Fruit fly (Drosophila melanogaster) whole organism, prepupa: ENCODE measurements around the gene CG43181.

Source experiments
- Blimp-1 ChIP-seq: fragments of 200-800 bp; sonication (Bioruptor generic); optimal IDR thresholded peaks from 3 replicates; lab custom pipeline; 2017; ENCODE audit warnings: missing biosample characterization, missing genetic modification characterization, mild to moderate bottlenecking, moderate library complexity, missing genetic modification reagents
- CG10669 ChIP-seq: fragments of 200-800 bp; sonication (Bioruptor generic); optimal IDR thresholded peaks from 3 replicates; lab custom pipeline; 2018; ENCODE audit warnings: missing biosample characterization, mild to moderate bottlenecking, missing genetic modification characterization, moderate library complexity
- CG11762 ChIP-seq: fragments of 200-800 bp; sonication (Bioruptor generic); optimal IDR thresholded peaks from 3 replicates; lab custom pipeline; 2016; ENCODE audit warnings: missing biosample characterization, missing genetic modification characterization; ENCODE audit not compliant: insufficient read depth
- CG11902 ChIP-seq: fragments of 200-800 bp; sonication (Bioruptor generic); optimal IDR thresholded peaks from 3 replicates; lab custom pipeline; 2016; ENCODE audit warnings: missing biosample characterization, missing genetic modification characterization
- CG15336 ChIP-seq: fragments of 200-800 bp; sonication (Bioruptor generic); IDR thresholded peaks from 2 replicates; pipeline ENCODE4 v1.3.6; 2022; ENCODE audit warnings: missing biosample characterization, missing genetic modification characterization
- CG1621 ChIP-seq: fragments of 200-800 bp; sonication (Bioruptor generic); optimal IDR thresholded peaks from 3 replicates; lab custom pipeline; 2018; ENCODE audit warnings: missing biosample characterization, mild to moderate bottlenecking, missing genetic modification characterization
- CG16779 ChIP-seq: fragments of 200-800 bp; sonication (Bioruptor generic); optimal IDR thresholded peaks from 3 replicates; lab custom pipeline; 2017; ENCODE audit warnings: missing biosample characterization, mild to moderate bottlenecking, missing genetic modification characterization
- CG3032 ChIP-seq: fragments of 200-800 bp; optimal IDR thresholded peaks from 2 replicates; lab custom pipeline; 2019; ENCODE audit warnings: missing biosample characterization, mild to moderate bottlenecking, missing genetic modification characterization, moderate library complexity
- CG31627 ChIP-seq: fragments of 200-800 bp; sonication (Bioruptor generic); optimal IDR thresholded peaks from 3 replicates; lab custom pipeline; 2016; ENCODE audit warnings: missing biosample characterization, missing genetic modification characterization
- CG32006 ChIP-seq: fragments of 200-800 bp; sonication (Bioruptor generic); optimal IDR thresholded peaks from 3 replicates; lab custom pipeline; 2017; ENCODE audit warnings: missing biosample characterization, mild to moderate bottlenecking, missing genetic modification characterization
- CG34406 ChIP-seq: fragments of 200-800 bp; sonication (Bioruptor generic); optimal IDR thresholded peaks from 3 replicates; lab custom pipeline; 2016; ENCODE audit warnings: missing biosample characterization, missing genetic modification characterization
- CG3919 ChIP-seq: fragments of 200-800 bp; sonication (Bioruptor generic); optimal IDR thresholded peaks from 3 replicates; lab custom pipeline; 2016; ENCODE audit warnings: missing biosample characterization, missing genetic modification characterization
- CG4318 ChIP-seq: fragments of 200-800 bp; sonication (Bioruptor generic); optimal IDR thresholded peaks from 3 replicates; lab custom pipeline; 2017; ENCODE audit warnings: missing biosample characterization, mild to moderate bottlenecking, missing genetic modification characterization
- CG6276 ChIP-seq: fragments of 200-800 bp; sonication (Bioruptor generic); optimal IDR thresholded peaks from 2 replicates; lab custom pipeline; 2017; ENCODE audit warnings: missing biosample characterization, mild to moderate bottlenecking, missing genetic modification characterization
- CG6792 ChIP-seq: fragments of 200-800 bp; sonication (Bioruptor generic); optimal IDR thresholded peaks from 3 replicates; lab custom pipeline; 2016; ENCODE audit warnings: missing biosample characterization, missing genetic modification characterization
- CG6808 ChIP-seq: fragments of 200-800 bp; sonication (Bioruptor generic); optimal IDR thresholded peaks from 3 replicates; lab custom pipeline; 2017; ENCODE audit warnings: missing biosample characterization, missing genetic modification characterization, mild to moderate bottlenecking, moderate library complexity, missing genetic modification reagents
- CG7368 ChIP-seq: fragments of 200-800 bp; sonication (Bioruptor generic); optimal IDR thresholded peaks from 3 replicates; lab custom pipeline; 2016; ENCODE audit warnings: missing biosample characterization, missing genetic modification characterization
- CG8119 ChIP-seq: fragments of 200-800 bp; sonication (Bioruptor generic); IDR thresholded peaks from 3 replicates; pipeline ENCODE4 v1.3.6; 2022; ENCODE audit warnings: missing biosample characterization, missing genetic modification characterization
- CG8319 ChIP-seq: fragments of 200-800 bp; sonication (Bioruptor generic); optimal IDR thresholded peaks from 3 replicates; lab custom pipeline; 2016; ENCODE audit warnings: missing biosample characterization, missing genetic modification characterization
- CG8632 ChIP-seq: fragments of 200-800 bp; sonication (Bioruptor generic); optimal IDR thresholded peaks from 3 replicates; lab custom pipeline; 2016; ENCODE audit warnings: missing biosample characterization, missing genetic modification characterization
- Eip75B ChIP-seq: fragments of 200-800 bp; sonication (Bioruptor generic); optimal IDR thresholded peaks from 3 replicates; lab custom pipeline; 2016; ENCODE audit warnings: missing biosample characterization, missing genetic modification characterization
- Eip78C ChIP-seq: fragments of 200-800 bp; sonication (Bioruptor generic); peaks from one replicate; lab custom pipeline; 2016; ENCODE audit warnings: missing biosample characterization, missing genetic modification characterization
- Eip93F ChIP-seq: fragments of 200-800 bp; sonication (Bioruptor generic); optimal IDR thresholded peaks from 2 replicates; lab custom pipeline; 2016; ENCODE audit warnings: missing biosample characterization, mild to moderate bottlenecking, missing genetic modification characterization
- Ets21C ChIP-seq: fragments of 200-800 bp; sonication (Bioruptor generic); optimal IDR thresholded peaks from 3 replicates; lab custom pipeline; 2016; ENCODE audit warnings: missing biosample characterization, missing genetic modification characterization
- Ets96B ChIP-seq: fragments of 200-800 bp; optimal IDR thresholded peaks from 2 replicates; lab custom pipeline; 2019; ENCODE audit warnings: missing biosample characterization, mild to moderate bottlenecking, missing genetic modification characterization, moderate library complexity
- Hr38 ChIP-seq: sonication (Bioruptor generic); optimal IDR thresholded peaks from 2 replicates; lab custom pipeline; 2016; ENCODE audit warnings: missing biosample characterization, missing genetic modification characterization
- Hr39 ChIP-seq: fragments of 200-800 bp; sonication (Bioruptor generic); optimal IDR thresholded peaks from 2 replicates; lab custom pipeline; 2016; ENCODE audit warnings: missing biosample characterization, missing genetic modification characterization
- Lpt ChIP-seq: fragments of 200-800 bp; sonication (Bioruptor generic); optimal IDR thresholded peaks from 3 replicates; lab custom pipeline; 2016; ENCODE audit warnings: missing biosample characterization, missing genetic modification characterization
- Met ChIP-seq: fragments of 200-800 bp; sonication (Bioruptor generic); optimal IDR thresholded peaks from 3 replicates; lab custom pipeline; 2016; ENCODE audit warnings: missing biosample characterization, missing genetic modification characterization
- OdsH ChIP-seq: fragments of 200-800 bp; sonication (Bioruptor generic); optimal IDR thresholded peaks from 3 replicates; lab custom pipeline; 2016; ENCODE audit warnings: missing biosample characterization, missing genetic modification characterization
- Sox102F ChIP-seq: fragments of 200-800 bp; sonication (Bioruptor generic); optimal IDR thresholded peaks from 2 replicates; lab custom pipeline; 2016; ENCODE audit warnings: missing biosample characterization, mild to moderate bottlenecking, missing genetic modification characterization
- Sox14 ChIP-seq: fragments of 200-800 bp; sonication (Bioruptor generic); optimal IDR thresholded peaks from 3 replicates; lab custom pipeline; 2016; ENCODE audit warnings: missing biosample characterization, missing genetic modification characterization
- Sox15 ChIP-seq: fragments of 200-800 bp; sonication (Bioruptor generic); optimal IDR thresholded peaks from 3 replicates; lab custom pipeline; 2016; ENCODE audit warnings: missing biosample characterization, missing genetic modification characterization
- dac ChIP-seq: fragments of 200-800 bp; sonication (Bioruptor generic); optimal IDR thresholded peaks from 2 replicates; lab custom pipeline; 2017; ENCODE audit warnings: missing biosample characterization, mild to moderate bottlenecking, missing genetic modification characterization
- dsx ChIP-seq: fragments of 200-800 bp; optimal IDR thresholded peaks from 3 replicates; lab custom pipeline; 2019; ENCODE audit warnings: missing biosample characterization, mild to moderate bottlenecking, missing genetic modification characterization, moderate library complexity; ENCODE audit not compliant: poor library complexity, severe bottlenecking
- eg ChIP-seq: fragments of 200-800 bp; sonication (Bioruptor generic); IDR thresholded peaks from 3 replicates; pipeline ENCODE4 v1.3.6; 2022; ENCODE audit warnings: missing biosample characterization, missing genetic modification characterization
- esn ChIP-seq: fragments of 200-800 bp; sonication (Bioruptor generic); optimal IDR thresholded peaks from 2 replicates; lab custom pipeline; 2016; ENCODE audit warnings: missing biosample characterization, mild to moderate bottlenecking, missing genetic modification characterization, moderate library complexity
- fd59A ChIP-seq: fragments of 200-800 bp; sonication (Bioruptor generic); optimal IDR thresholded peaks from 2 replicates; lab custom pipeline; 2017; ENCODE audit warnings: missing biosample characterization, mild to moderate bottlenecking, missing genetic modification characterization, missing genetic modification reagents
- fd85E ChIP-seq: fragments of 200-800 bp; sonication (Bioruptor generic); optimal IDR thresholded peaks from 3 replicates; lab custom pipeline; 2016; ENCODE audit warnings: missing biosample characterization, missing genetic modification characterization
- fkh ChIP-seq: fragments of 200-800 bp; sonication (Bioruptor generic); optimal IDR thresholded peaks from 3 replicates; lab custom pipeline; 2017; ENCODE audit warnings: missing biosample characterization, mild to moderate bottlenecking, missing genetic modification characterization, moderate library complexity
- net ChIP-seq: fragments of 200-800 bp; sonication (Bioruptor generic); optimal IDR thresholded peaks from 3 replicates; lab custom pipeline; 2016; ENCODE audit warnings: missing biosample characterization, missing genetic modification characterization
- pdm3 ChIP-seq: fragments of 200-800 bp; sonication (Bioruptor generic); optimal IDR thresholded peaks from 3 replicates; lab custom pipeline; 2016; ENCODE audit warnings: missing biosample characterization, missing genetic modification characterization
- salr ChIP-seq, 2 experiments: fragments of 200-800 bp; sonication (Bioruptor generic); optimal IDR thresholded peaks; 3 replicates each; lab custom pipeline; 2016 to 2018; ENCODE audit warnings: missing biosample characterization in 2 of 2, missing genetic modification characterization in 2 of 2, mild to moderate bottlenecking in 1 of 2
- spab ChIP-seq: fragments of 200-800 bp; sonication (Bioruptor generic); optimal IDR thresholded peaks from 2 replicates; lab custom pipeline; 2017; ENCODE audit warnings: missing biosample characterization, mild to moderate bottlenecking, missing genetic modification characterization, missing genetic modification reagents
- ss ChIP-seq, 2 experiments: fragments of 200-800 bp; sonication (Bioruptor generic); optimal IDR thresholded peaks; 2 replicates in 1 of 2; 3 replicates in 1 of 2; lab custom pipeline; 2017 to 2018; ENCODE audit warnings: mild to moderate bottlenecking in 2 of 2, missing biosample characterization in 2 of 2, missing genetic modification characterization in 2 of 2, moderate library complexity in 1 of 2
- topi ChIP-seq: fragments of 200-800 bp; sonication (Bioruptor generic); optimal IDR thresholded peaks from 3 replicates; lab custom pipeline; 2016; ENCODE audit warnings: missing biosample characterization, missing genetic modification characterization

Gene CG43181

dm6 chrX:340809-341208, 9.6 kb upstream of the CG43181 start (continued):
- TF ChIP-seq CG11762 (GFP tag; lab: Kevin White, UChicago): peak; percentile 2
- TF ChIP-seq eg (GFP tag; lab: Robert Waterston, UW): no peak
- TF ChIP-seq topi (GFP tag; lab: Kevin White, UChicago): peak; percentile 31
- peak; percentile 47 for TF ChIP-seq pdm3
- no peak for TF ChIP-seq CG8119 (GFP tag; lab: Robert Waterston, UW)
- TF ChIP-seq Ets21C (GFP tag; lab: Kevin White, UChicago): no peak
- peak; percentile 34 for TF ChIP-seq Sox15
- no peak for TF ChIP-seq Hr38
- peak; percentile 6 for TF ChIP-seq Eip75B (GFP tag; lab: Kevin White, UChicago)
- TF ChIP-seq CG3032 (tag; lab: Kevin White, UChicago): no peak
- no peak for TF ChIP-seq CG4318 (GFP tag; lab: Kevin White, UChicago)
- no peak for TF ChIP-seq fkh (GFP tag; lab: Kevin White, UChicago)
- peak; percentile 16 for TF ChIP-seq CG6792 (GFP tag; lab: Kevin White, UChicago)
- TF ChIP-seq dsx (GFP tag; lab: Kevin White, UChicago): no peak
- TF ChIP-seq Sox102F (GFP tag; lab: Kevin White, UChicago): no peak
- TF ChIP-seq net (GFP tag; lab: Kevin White, UChicago): peak; percentile 42
- peak; percentile 37 for TF ChIP-seq OdsH (GFP tag; lab: Kevin White, UChicago)
- TF ChIP-seq dac (GFP tag; lab: Kevin White, UChicago): no peak
- peak; percentile 89 for TF ChIP-seq Eip78C
- TF ChIP-seq CG32006 (GFP tag; lab: Kevin White, UChicago): no peak
- TF ChIP-seq CG15336 (GFP tag; lab: Robert Waterston, UW): no peak
- TF ChIP-seq CG6276: no peak
- no peak for TF ChIP-seq CG8319 (GFP tag; lab: Kevin White, UChicago)
- TF ChIP-seq ss (GFP tag; optimal IDR thresholded peaks at IDR 0.05; lab: Kevin White, UChicago): peak in 1 of 2 experiments; percentile 49
- TF ChIP-seq Hr39 (GFP tag; lab: Kevin White, UChicago): peak; percentile 8
- no peak for TF ChIP-seq Met (GFP tag; lab: Kevin White, UChicago)

- TF ChIP-seq CG8632 (GFP tag; lab: Kevin White, UChicago) (peak; percentile 79), Sox14 (GFP tag; lab: Kevin White, UChicago) (no peak), CG6808 (GFP tag; lab: Kevin White, UChicago) (peak; percentile 43), Eip75B (GFP tag; lab: Kevin White, UChicago) (no peak), salr (GFP tag; optimal IDR thresholded peaks at IDR 0.05; lab: Kevin White, UChicago) (peak in 1 of 2 experiments; percentile 45), Ets96B (tag; lab: Kevin White, UChicago) (peak; percentile 58), Lpt (GFP tag; lab: Kevin White, UChicago) (peak; percentile 56), Eip93F (GFP tag; lab: Kevin White, UChicago) (no peak), CG16779 (tag; lab: Kevin White, UChicago) (peak; percentile 36), CG10669 (GFP tag; lab: Kevin White, UChicago) (peak; percentile 64), CG32006 (GFP tag; lab: Kevin White, UChicago) (peak; percentile 69), Met (GFP tag; lab: Kevin White, UChicago) (peak; percentile 27), CG11762 (GFP tag; lab: Kevin White, UChicago) (peak; percentile 43), dsx (GFP tag; lab: Kevin White, UChicago) (peak; percentile 56), OdsH (GFP tag; lab: Kevin White, UChicago) (peak; percentile 68), fkh (GFP tag; lab: Kevin White, UChicago) (no peak), spab (GFP tag; lab: Kevin White, UChicago) (peak; percentile 55), CG3919 (GFP tag; lab: Kevin White, UChicago) (peak; percentile 55), CG6792 (GFP tag; lab: Kevin White, UChicago) (peak; percentile 63), CG7368 (GFP tag; lab: Kevin White, UChicago) (peak; percentile 36), fd59A (GFP tag; lab: Kevin White, UChicago) (no peak), Blimp-1 (GFP tag; lab: Kevin White, UChicago) (peak; percentile 43), fd85E (GFP tag; lab: Kevin White, UChicago) (no peak), CG8119 (GFP tag; lab: Robert Waterston, UW) (peak; percentile 70), CG11902 (GFP tag; lab: Kevin White, UChicago) (peak; percentile 1), Hr39 (GFP tag; lab: Kevin White, UChicago) (no peak), CG4318 (GFP tag; lab: Kevin White, UChicago) (no peak), CG8319 (GFP tag; lab: Kevin White, UChicago) (peak; percentile 14), CG1621 (no peak), CG34406 (GFP tag; lab: Kevin White, UChicago) (peak; percentile 76), esn (GFP tag; lab: Kevin White, UChicago) (peak; percentile 48), ss (GFP tag; optimal IDR thresholded peaks at IDR 0.05; lab: Kevin White, UChicago) (peak in 1 of 2 experiments; percentile 68), CG31627 (no peak)
Observed at dm6 chrX:342422-343169, 7.8 kb upstream of the CG43181 start.
